Worm (Caenorhabditis elegans) whole organism, L4 larva: Measurements from ENCODE around the gene aex-4.

ENCODE experiments used
- D1046.2 ChIP-seq: fragments of 200-800 bp; sonication (Bioruptor generic); IDR thresholded peaks from 2 replicates; pipeline ENCODE4 v1.3.6; 2022; ENCODE audit warnings: missing genetic modification characterization, missing compliant biosample characterization
- T20F7.1 ChIP-seq: fragments of 200-800 bp; sonication (Bioruptor generic); optimal IDR thresholded peaks from 2 replicates; lab custom pipeline; 2018; ENCODE audit warnings: mild to moderate bottlenecking, missing genetic modification characterization, missing compliant biosample characterization
- Y105C5A.15 ChIP-seq: fragments of 200-800 bp; sonication (Bioruptor generic); IDR thresholded peaks from 2 replicates; pipeline ENCODE4 v1.3.6; 2022; ENCODE audit warnings: missing genetic modification characterization, missing compliant biosample characterization
- Y5F2A.4 ChIP-seq: fragments of 200-800 bp; sonication (Bioruptor generic); optimal IDR thresholded peaks from 2 replicates; lab custom pipeline; 2018; ENCODE audit warnings: mild to moderate bottlenecking, missing genetic modification characterization, missing compliant biosample characterization
- ZK546.5 ChIP-seq, 2 experiments: sonication (generic microtip); optimal IDR thresholded peaks; 2 replicates each; lab custom pipeline; 2017; ENCODE audit warnings: missing biosample characterization in 2 of 2, missing genetic modification characterization in 2 of 2
- aly-2 ChIP-seq: sonication (generic microtip); optimal IDR thresholded peaks from 2 replicates; lab custom pipeline; 2018; ENCODE audit warnings: missing biosample characterization, missing genetic modification characterization
- ceh-20 ChIP-seq: fragments of 200-800 bp; sonication (Bioruptor generic); IDR thresholded peaks from 2 replicates; pipeline ENCODE4 v1.3.6; 2022; ENCODE audit warnings: missing genetic modification reagents, missing genetic modification characterization, missing compliant biosample characterization
- daf-16 ChIP-seq, 3 experiments: sonication (generic microtip); optimal IDR thresholded peaks; 2 replicates each; lab custom pipeline; 2016 to 2017; ENCODE audit warnings: missing genetic modification characterization in 3 of 3, missing genetic modification reagents in 3 of 3, mild to moderate bottlenecking in 2 of 3, missing compliant biosample characterization in 2 of 3, missing biosample characterization in 1 of 3, moderate library complexity in 1 of 3
- dmd-8 ChIP-seq: fragments of 200-800 bp; sonication (Bioruptor generic); IDR thresholded peaks from 2 replicates; pipeline ENCODE4 v1.3.6; 2022; ENCODE audit warnings: missing genetic modification characterization, missing compliant biosample characterization
- dmd-9 ChIP-seq: fragments of 200-800 bp; sonication (Bioruptor generic); IDR thresholded peaks from 2 replicates; pipeline ENCODE4 v1.3.6; 2022; ENCODE audit warnings: missing genetic modification reagents, missing genetic modification characterization, missing compliant biosample characterization
- fkh-10 ChIP-seq: fragments of 150-350 bp; optimal IDR thresholded peaks from 2 replicates; lab custom pipeline; 2014; ENCODE audit warnings: missing biosample characterization, missing genetic modification reagents, missing genetic modification characterization
- gei-8 ChIP-seq: fragments of 200-800 bp; sonication (Bioruptor generic); optimal IDR thresholded peaks from 2 replicates; lab custom pipeline; 2018; ENCODE audit warnings: mild to moderate bottlenecking, missing genetic modification characterization, missing compliant biosample characterization
- hmg-1.1 ChIP-seq: fragments of 200-800 bp; sonication (Bioruptor generic); IDR thresholded peaks from 2 replicates; pipeline ENCODE4 v1.3.6; 2022; ENCODE audit warnings: missing genetic modification reagents, missing genetic modification characterization, missing compliant biosample characterization
- lim-7 ChIP-seq: fragments of 200-800 bp; sonication (Bioruptor generic); IDR thresholded peaks from 2 replicates; pipeline ENCODE4 v1.3.6; 2022; ENCODE audit warnings: missing genetic modification characterization, missing compliant biosample characterization
- lin-15B ChIP-seq: fragments of 150-350 bp; sonication (generic microtip); optimal IDR thresholded peaks from 3 replicates; lab custom pipeline; 2014; ENCODE audit warnings: missing biosample characterization, missing genetic modification characterization
- lin-29 ChIP-seq: fragments of 200-800 bp; sonication (Bioruptor generic); IDR thresholded peaks from 2 replicates; pipeline ENCODE4 v1.3.6; 2022; ENCODE audit warnings: missing genetic modification reagents, missing genetic modification characterization, missing compliant biosample characterization
- mep-1 ChIP-seq: fragments of 150-350 bp; sonication (generic microtip); optimal IDR thresholded peaks from 3 replicates; lab custom pipeline; 2014; ENCODE audit warnings: missing biosample characterization, missing genetic modification characterization
- nhr-10 ChIP-seq: fragments of 150-350 bp; optimal IDR thresholded peaks from 2 replicates; lab custom pipeline; 2014; ENCODE audit warnings: missing biosample characterization, missing genetic modification characterization
- nhr-25 ChIP-seq: sonication (generic microtip); optimal IDR thresholded peaks from 2 replicates; lab custom pipeline; 2017; ENCODE audit warnings: missing genetic modification characterization, mild to moderate bottlenecking, missing compliant biosample characterization, antibody characterized with exemption, moderate library complexity, borderline replicate concordance; ENCODE audit not compliant: insufficient read depth
- set-16 ChIP-seq: fragments of 200-800 bp; sonication (Bioruptor generic); IDR thresholded peaks from 2 replicates; pipeline ENCODE4 v1.3.6; 2022; ENCODE audit warnings: missing genetic modification reagents, missing genetic modification characterization, missing compliant biosample characterization
- snpc-1.2 ChIP-seq: fragments of 200-800 bp; sonication (Bioruptor generic); IDR thresholded peaks from 2 replicates; pipeline ENCODE4 v1.3.6; 2022; ENCODE audit warnings: missing genetic modification reagents, missing genetic modification characterization, missing compliant biosample characterization
- tra-1 ChIP-seq: fragments of 200-800 bp; sonication (Bioruptor generic); IDR thresholded peaks from 2 replicates; pipeline ENCODE4 v1.3.6; 2022; ENCODE audit warnings: missing genetic modification reagents, missing genetic modification characterization, missing compliant biosample characterization
- unc-62 ChIP-seq, 3 experiments: fragments of 150-350 bp in 1 of 3; sonication (generic microtip); optimal IDR thresholded peaks in 2 of 3; peaks in 1 of 3; 1 replicate in 1 of 3; 2 replicates in 2 of 3; lab custom pipeline; 2014 to 2017; ENCODE audit warnings: missing biosample characterization in 3 of 3, missing genetic modification characterization in 3 of 3, missing genetic modification reagents in 3 of 3, missing genotype in 1 of 3
- zfp-3 ChIP-seq: fragments of 200-800 bp; sonication (Bioruptor generic); conservative IDR thresholded peaks from 2 replicates; pipeline ENCODE4 v1.3.6; 2022; ENCODE audit warnings: missing genetic modification reagents, missing genetic modification characterization, missing compliant biosample characterization
- zip-11 ChIP-seq: fragments of 200-800 bp; sonication (Bioruptor generic); IDR thresholded peaks from 2 replicates; pipeline ENCODE4 v1.3.6; 2022; ENCODE audit warnings: missing genetic modification characterization, missing compliant biosample characterization

The aex-4 gene

DNA sequence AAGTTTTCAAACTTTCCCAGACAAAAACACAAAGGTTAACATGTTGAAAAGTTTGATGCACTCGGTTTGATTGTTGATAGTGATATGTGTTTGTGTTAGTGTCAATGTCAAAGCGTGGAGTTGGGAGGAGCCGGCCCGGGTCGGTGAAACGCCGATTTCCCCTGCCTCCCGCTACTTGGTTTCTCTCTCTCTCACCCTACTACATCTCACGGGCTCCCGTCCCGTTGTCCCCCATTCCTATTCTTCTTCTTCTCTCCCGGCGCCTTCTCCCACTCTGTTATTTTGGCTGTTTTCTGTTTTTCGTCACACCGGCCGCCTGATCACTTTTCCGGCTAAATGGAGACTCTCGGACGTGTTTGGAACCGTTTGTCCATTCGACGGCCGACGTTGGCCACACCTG lies 22.8 kb upstream of the aex-4 start:
- TF ChIP-seq set-16 (GFP tag; lab: Robert Waterston, UW) (peak; percentile 58; the same call in 1 of the 2 replicates), dmd-9 (no peak), hmg-1.1 (GFP tag; lab: Robert Waterston, UW) (no peak), daf-16 (GFP tag; optimal IDR thresholded peaks at IDR 0.05; lab: Kevin White, UChicago) (peak in 1 of 2 experiments; percentile 64), daf-16 (tag; optimal IDR thresholded peaks at IDR 0.05; lab: Kevin White, UChicago) (no peak), lim-7 (no peak)

DNA sequence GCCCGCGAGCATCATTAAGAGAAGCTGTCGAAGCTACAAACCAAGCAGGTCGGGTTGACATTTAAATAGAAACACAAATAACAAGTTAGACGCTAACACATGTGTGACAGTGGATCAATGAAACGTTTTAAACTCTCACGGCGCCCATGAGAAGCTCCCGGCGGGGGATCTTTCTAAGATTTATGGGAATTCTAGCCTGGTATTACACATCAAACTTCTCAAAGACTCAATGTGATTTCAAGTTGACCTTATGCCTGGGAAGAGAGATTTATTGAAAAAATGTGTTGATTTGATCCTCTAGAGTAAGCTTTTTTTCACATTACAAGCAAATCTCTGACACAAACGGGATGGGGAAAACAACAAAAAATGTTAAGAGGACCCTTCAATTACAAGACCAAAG lies 19.3 kb upstream of the aex-4 start:
- peak in 1 of 2 experiments; percentile 55 for TF ChIP-seq daf-16 (GFP tag; optimal IDR thresholded peaks at IDR 0.05; lab: Kevin White, UChicago)
- TF ChIP-seq daf-16 (tag; optimal IDR thresholded peaks at IDR 0.05; lab: Kevin White, UChicago) = no peak
- no peak for TF ChIP-seq zfp-3 (GFP tag; lab: Robert Waterston, UW)

DNA sequence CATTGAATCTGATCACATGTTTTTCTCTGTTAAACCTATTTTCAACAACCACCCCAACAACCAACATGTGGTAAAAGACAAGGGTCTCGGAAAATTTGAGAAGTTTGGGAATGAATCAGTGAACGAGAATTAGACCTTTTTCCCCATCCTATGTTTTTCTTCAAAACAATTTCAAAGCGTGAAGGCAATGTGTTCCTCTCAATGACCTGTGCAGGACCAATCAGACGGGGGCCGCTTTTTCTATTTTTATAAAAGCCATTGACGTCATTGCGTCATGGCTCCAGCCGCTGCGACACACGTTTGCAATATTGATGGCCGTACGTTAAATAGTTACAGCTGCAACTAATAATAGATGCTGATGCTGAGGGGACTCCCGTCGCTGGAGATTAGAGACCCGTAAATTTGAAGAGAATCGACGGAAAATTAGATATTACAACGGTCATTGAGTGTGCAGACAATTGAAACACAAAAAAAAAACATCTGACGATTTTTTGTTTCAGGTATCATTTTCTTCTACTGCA lies 17.4 kb upstream of the aex-4 start:
- TF ChIP-seq mep-1 (tag; lab: Kevin White, UChicago) (no peak), daf-16 (GFP tag; optimal IDR thresholded peaks at IDR 0.05; lab: Kevin White, UChicago) (peak in 1 of 2 experiments; percentile 76), daf-16 (tag; optimal IDR thresholded peaks at IDR 0.05; lab: Kevin White, UChicago) (no peak), snpc-1.2 (no peak), lin-29 (no peak), nhr-25 (tag; lab: Kevin White, UChicago) (no peak), gei-8 (GFP tag; lab: Kevin White, UChicago) (no peak), ceh-20 (0 out of 2 replicates have a peak, but pooled peaks have one; percentile 8), hmg-1.1 (GFP tag; lab: Robert Waterston, UW) (0 out of 2 replicates have a peak, but pooled peaks have one; percentile 25), T20F7.1 (no peak), ZK546.5 (tag; optimal IDR thresholded peaks at IDR 0.05; lab: Kevin White, UChicago) (no peak), Y5F2A.4 (GFP tag; lab: Kevin White, UChicago) (no peak), zip-11 (GFP tag; lab: Robert Waterston, UW) (no peak), aly-2 (no peak), lin-15B (tag; lab: Kevin White, UChicago) (no peak), unc-62 (GFP tag; optimal IDR thresholded peaks at IDR 0.05 in 1 of 2; lab: Kevin White, UChicago) (peak in 1 of 2 experiments; percentile 89), unc-62 (tag; optimal IDR thresholded peaks at IDR 0.05; lab: Kevin White, UChicago) (no peak), tra-1 (GFP tag; lab: Robert Waterston, UW) (no peak)

DNA sequence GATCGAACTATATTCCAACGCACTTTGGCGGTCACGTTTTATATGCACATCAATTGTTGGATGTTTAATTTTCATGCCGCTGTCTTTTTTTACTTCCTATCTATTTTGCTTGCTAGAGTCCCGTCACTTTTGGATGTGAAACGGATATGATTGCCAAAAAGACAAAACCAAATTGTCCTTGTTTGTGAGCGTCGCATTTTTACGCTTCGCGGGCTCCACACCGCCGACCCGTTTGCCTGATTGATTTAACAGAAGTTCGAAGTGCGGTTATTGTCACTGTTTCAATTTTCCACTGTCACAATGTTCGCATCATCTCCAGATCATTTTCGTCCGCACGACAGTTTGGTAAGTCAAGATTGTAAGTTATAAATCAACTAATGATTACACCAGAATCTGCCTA lies 14.3 kb upstream of the aex-4 start, which contains the start of gene C01C4.2:
Gene C01C4.2, plus strand, starts transcription at position 301 of the 400 bp plus-strand sequence.
- TF ChIP-seq D1046.2 = no peak
- TF ChIP-seq dmd-9 = 0 out of 2 replicates have a peak, but pooled peaks have one; percentile 13

DNA sequence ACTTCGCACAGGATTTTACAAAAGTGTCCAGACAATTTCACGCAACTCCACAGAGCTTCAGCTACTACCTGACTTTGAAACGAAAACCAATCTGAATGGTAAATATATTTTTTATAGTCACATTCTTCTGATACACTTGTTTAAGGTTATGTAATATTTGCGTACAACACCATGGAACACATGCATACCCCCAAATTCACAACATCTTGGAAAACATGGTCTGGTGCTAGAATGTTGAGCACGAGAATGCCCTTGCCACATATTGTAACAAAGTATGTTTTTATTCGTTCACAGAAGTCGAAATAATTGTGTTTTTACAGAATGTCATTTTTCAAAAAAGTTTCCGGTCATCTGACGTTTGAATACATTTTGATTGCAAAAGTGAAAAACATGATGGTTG lies 13.2 kb upstream of the aex-4 start:
- TF ChIP-seq unc-62 (GFP tag; optimal IDR thresholded peaks at IDR 0.05 in 1 of 2; lab: Kevin White, UChicago) = peak in 1 of 2 experiments; percentile 93
- no peak for TF ChIP-seq unc-62 (tag; optimal IDR thresholded peaks at IDR 0.05; lab: Kevin White, UChicago)
- TF ChIP-seq fkh-10 (GFP tag; lab: Kevin White, UChicago) = no peak

DNA sequence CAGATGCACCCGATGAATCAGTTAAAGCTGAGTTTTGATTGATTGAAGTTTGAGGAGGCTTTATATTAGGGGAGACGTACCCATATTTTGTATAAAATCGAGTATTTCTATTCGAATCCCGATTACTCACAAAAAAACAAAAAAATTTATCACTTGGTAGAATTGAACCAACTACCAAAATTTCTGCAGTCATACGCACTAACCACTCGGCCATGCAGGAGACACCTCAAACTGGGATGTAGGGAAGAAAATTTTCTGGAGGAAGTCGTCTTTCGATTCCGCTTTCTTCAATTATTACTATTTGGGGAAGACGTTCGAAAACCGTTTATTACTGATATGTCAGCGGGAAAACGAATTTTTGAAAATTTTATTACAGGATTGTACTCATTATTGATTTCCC lies 6.5 kb upstream of the aex-4 start:
- TF ChIP-seq snpc-1.2 (peak; percentile 38; the same call in 1 of the 2 replicates), lim-7 (peak; percentile 62), dmd-8 (GFP tag; lab: Robert Waterston, UW) (0 out of 2 replicates have a peak, but pooled peaks have one; percentile 38), Y105C5A.15 (GFP tag; lab: Robert Waterston, UW) (0 out of 2 replicates have a peak, but pooled peaks have one; percentile 36)

DNA sequence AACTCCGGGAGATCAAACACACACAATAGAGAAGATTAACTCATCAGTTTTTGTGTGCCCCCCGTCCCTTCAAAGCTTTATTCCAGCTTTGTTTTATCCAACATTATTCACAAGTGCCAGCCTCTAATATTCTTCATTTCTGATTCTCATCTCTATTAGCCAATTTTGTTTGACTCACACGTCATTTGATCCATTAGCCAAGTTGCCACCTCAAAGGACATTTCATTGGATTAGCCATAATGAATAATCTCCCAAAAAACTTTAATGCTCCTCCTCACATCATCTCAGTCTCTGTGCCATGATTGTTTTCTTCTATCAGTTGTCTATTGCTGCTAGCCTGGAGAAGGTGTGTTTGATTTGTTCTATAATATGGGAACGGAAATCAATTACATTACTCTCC lies 3.6 kb upstream of the aex-4 start:
- TF ChIP-seq zfp-3 (GFP tag; lab: Robert Waterston, UW) (no peak), gei-8 (GFP tag; lab: Kevin White, UChicago) (no peak), nhr-10 (tag; lab: Kevin White, UChicago) (no peak)
